Worm (Caenorhabditis elegans): ENCODE measurements around the gene D1086.2.
"Not testable (repeated sequence)": the region's sequence is repeated elsewhere in the genome, so short reads cannot be mapped to it uniquely, and the experiment has no call there.

DNA sequence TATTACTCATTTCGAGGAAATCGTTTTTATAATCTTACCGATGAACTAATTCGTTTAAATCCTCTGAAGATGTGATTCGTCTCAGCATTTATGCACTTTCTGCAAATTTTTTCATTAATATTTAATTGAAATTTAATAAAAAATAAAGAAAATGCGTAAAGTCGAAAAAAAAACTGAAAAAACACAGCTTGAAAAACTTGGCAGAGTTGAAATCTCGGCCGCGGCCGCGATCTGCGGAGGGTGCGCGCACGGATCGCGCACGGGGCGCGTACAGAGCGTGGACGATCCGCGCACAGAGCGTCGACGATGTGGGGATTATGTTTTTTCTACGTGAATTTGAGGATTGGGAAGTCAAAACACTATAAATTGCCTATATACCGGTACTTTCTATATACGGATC, 39.3 kb upstream of the D1086.2 start, which contains the start of gene AH10.4:
- TF ChIP-seq tlp-1 (tag; optimal IDR thresholded peaks at IDR 0.05); nhr-76 (tag; optimal IDR thresholded peaks at IDR 0.05); ces-1 (GFP tag; optimal IDR thresholded peaks at IDR 0.05); blmp-1 (tag; optimal IDR thresholded peaks at IDR 0.05); nhr-11 (tag; optimal IDR thresholded peaks at IDR 0.05); elt-2 (tag; optimal IDR thresholded peaks at IDR 0.05); mef-2 (tag; optimal IDR thresholded peaks at IDR 0.05): not testable (repeated sequence)
